Fruit fly (Drosophila melanogaster) Kc167 (cell line): ENCODE data around the gene Cyp313a2.

Experiments used
- Sin3A ChIP-seq: fragments of >200 bp; optimal IDR thresholded peaks from 2 replicates; lab custom pipeline; 2018; ENCODE audit warnings: missing external identifiers
- h ChIP-seq: fragments of >200 bp; optimal IDR thresholded peaks from 3 replicates; lab custom pipeline; 2018; ENCODE audit warnings: missing external identifiers
- psq ChIP-seq: fragments of >200 bp; optimal IDR thresholded peaks from 2 replicates; lab custom pipeline; 2017; ENCODE audit warnings: missing external identifiers
- ttk ChIP-seq: sonication (Bioruptor generic); optimal IDR thresholded peaks from 2 replicates; lab custom pipeline; 2017; ENCODE audit warnings: missing external identifiers

DNA sequence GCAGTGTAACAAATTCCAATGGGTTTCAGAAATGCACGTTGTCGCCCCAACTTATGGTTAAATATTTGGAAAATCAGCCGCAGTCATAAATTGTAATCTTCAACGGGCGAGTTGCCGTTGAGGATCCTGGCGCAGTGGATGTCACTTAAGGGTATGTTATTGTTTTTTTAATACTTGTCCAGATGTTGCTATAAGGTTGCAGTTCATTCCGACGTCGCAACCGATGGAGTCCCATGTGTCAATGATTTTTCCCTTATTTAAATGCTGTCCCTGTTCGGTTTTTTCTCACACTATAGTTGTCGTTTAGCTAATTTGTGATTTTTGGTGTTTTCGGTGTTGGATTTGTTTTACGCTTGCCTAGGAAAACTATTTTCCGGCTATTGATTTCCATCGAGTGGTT lies 14.8 kb upstream of the Cyp313a2 start:
- TF ChIP-seq psq (lab: Kevin White, UChicago) (no peak), ttk (lab: Kevin White, UChicago) (no peak), Sin3A (lab: Kevin White, UChicago) (no peak), h (no peak)
